Fruit fly (Drosophila melanogaster): ENCODE results near the gene Pa1.

Pa1 gene

DNA sequence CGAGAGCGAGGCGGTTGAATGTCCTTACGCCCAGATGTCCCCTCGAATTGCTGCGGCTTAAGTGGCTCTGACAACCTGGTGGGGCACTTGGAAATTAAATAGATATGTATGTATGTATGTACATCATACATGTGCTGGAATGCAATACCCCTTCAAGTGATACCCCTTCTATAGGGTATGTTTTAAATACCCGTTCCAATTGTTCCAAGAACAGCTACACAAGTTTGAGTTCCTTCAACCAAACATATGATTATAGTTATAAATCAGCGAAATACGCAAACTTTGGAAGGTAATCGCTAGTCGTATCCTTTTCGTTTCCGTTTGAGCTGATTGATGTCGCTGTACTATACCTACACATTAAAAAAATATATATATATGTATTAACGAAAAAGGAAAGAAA is 24.5 kb downstream of the Pa1 start:
- TF ChIP-seq CG7045 (GFP tag; optimal IDR thresholded peaks at IDR 0.05), result no peak
- TF ChIP-seq Clk (GFP tag; optimal IDR thresholded peaks at IDR 0.05), result no peak
- TF ChIP-seq CG14711 (tag; optimal IDR thresholded peaks at IDR 0.05), result no peak
- no peak for TF ChIP-seq tj (GFP tag; optimal IDR thresholded peaks at IDR 0.05)
- TF ChIP-seq CG12768 (GFP tag; optimal IDR thresholded peaks at IDR 0.05), result no peak
- TF ChIP-seq kay (GFP tag; ENCODE audit: borderline replicate concordance), result no peak
- no peak for TF ChIP-seq CG1620 (GFP tag; optimal IDR thresholded peaks at IDR 0.05)
- no peak for TF ChIP-seq toe (GFP tag; optimal IDR thresholded peaks at IDR 0.05)
- TF ChIP-seq pad (GFP tag; optimal IDR thresholded peaks at IDR 0.05), result no peak
- TF ChIP-seq CG5204 (GFP tag; optimal IDR thresholded peaks at IDR 0.05), result no peak
- no peak for TF ChIP-seq Mnt (GFP tag; optimal IDR thresholded peaks at IDR 0.05)
- no peak for TF ChIP-seq CG7101 (tag; optimal IDR thresholded peaks at IDR 0.05)
- TF ChIP-seq CG33017 (tag; optimal IDR thresholded peaks at IDR 0.05), result no peak
- TF ChIP-seq bab1 (GFP tag; optimal IDR thresholded peaks at IDR 0.05), result no peak

DNA sequence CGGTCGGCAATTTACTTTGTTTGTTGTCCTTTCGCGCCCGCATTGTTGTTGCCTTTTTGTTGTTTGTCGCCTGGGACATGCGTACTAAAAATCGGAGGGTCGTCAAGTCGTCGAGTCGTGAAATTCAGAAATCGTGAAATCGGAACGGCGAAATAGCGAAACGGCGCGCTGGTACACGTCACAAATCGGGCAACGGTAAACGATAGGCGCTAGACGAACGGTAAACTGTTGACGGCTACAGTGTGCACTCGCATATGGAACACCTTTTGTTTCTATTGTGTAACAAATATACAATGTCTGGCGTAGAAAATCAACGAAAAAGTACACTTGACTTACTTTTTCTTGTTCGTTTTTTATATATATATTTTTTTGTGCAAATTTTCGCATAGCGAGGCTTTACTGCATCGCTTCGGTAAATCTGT is 25.0 kb downstream of the Pa1 start:
- TF ChIP-seq tj (GFP tag; optimal IDR thresholded peaks at IDR 0.05) (no peak), CG14711 (tag; optimal IDR thresholded peaks at IDR 0.05) (no peak), CG5204 (GFP tag; optimal IDR thresholded peaks at IDR 0.05) (peak; percentile 44), bab1 (GFP tag; optimal IDR thresholded peaks at IDR 0.05) (no peak), CG11617 (GFP tag; optimal IDR thresholded peaks at IDR 0.05) (peak; percentile 42), cnc (optimal IDR thresholded peaks at IDR 0.05) (no peak), kay (GFP tag; ENCODE audit: borderline replicate concordance) (no peak), Crg-1 (GFP tag; optimal IDR thresholded peaks at IDR 0.05) (no peak), CG1620 (GFP tag; optimal IDR thresholded peaks at IDR 0.05) (no peak), toe (GFP tag; optimal IDR thresholded peaks at IDR 0.05) (peak; percentile 27), CG7101 (tag; optimal IDR thresholded peaks at IDR 0.05) (peak; percentile 46), Clk (GFP tag; optimal IDR thresholded peaks at IDR 0.05) (no peak), CG7045 (GFP tag; optimal IDR thresholded peaks at IDR 0.05) (peak; percentile 42), Mnt (GFP tag; optimal IDR thresholded peaks at IDR 0.05) (no peak), cic (GFP tag; optimal IDR thresholded peaks at IDR 0.05) (no peak), ovo (GFP tag; optimal IDR thresholded peaks at IDR 0.05) (no peak), CG12768 (GFP tag; optimal IDR thresholded peaks at IDR 0.05) (peak; percentile 4), pad (GFP tag; optimal IDR thresholded peaks at IDR 0.05) (no peak), CG33017 (tag; optimal IDR thresholded peaks at IDR 0.05) (peak; percentile 17), Hr96 (GFP tag; optimal IDR thresholded peaks at IDR 0.05) (no peak)

DNA sequence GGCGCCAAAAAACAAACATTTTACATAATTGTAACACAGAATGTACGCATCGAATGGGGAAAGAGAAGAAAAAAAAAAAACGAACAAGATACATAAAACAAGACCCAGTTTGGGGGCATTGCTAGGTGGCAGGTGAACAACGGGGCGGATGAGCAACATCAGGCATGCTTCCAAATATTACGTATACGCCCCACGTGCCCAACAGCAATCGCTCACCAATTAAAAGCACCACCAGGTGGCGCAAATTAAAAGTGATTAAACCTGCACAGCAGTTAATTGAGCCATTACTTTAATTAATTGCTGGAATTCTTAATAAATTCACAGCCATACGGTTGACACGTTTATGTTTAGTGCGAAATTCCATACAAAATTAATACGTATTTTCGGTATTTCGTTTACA is 26.5 kb downstream of the Pa1 start:
- TF ChIP-seq Crg-1 (GFP tag; optimal IDR thresholded peaks at IDR 0.05) (no peak), cic (GFP tag; optimal IDR thresholded peaks at IDR 0.05) (no peak), ovo (GFP tag; optimal IDR thresholded peaks at IDR 0.05) (no peak), CG14711 (tag; optimal IDR thresholded peaks at IDR 0.05) (no peak), CG12768 (GFP tag; optimal IDR thresholded peaks at IDR 0.05) (no peak), CG7101 (tag; optimal IDR thresholded peaks at IDR 0.05) (no peak), CG33017 (tag; optimal IDR thresholded peaks at IDR 0.05) (no peak), Clk (GFP tag; optimal IDR thresholded peaks at IDR 0.05) (no peak), CG11617 (GFP tag; optimal IDR thresholded peaks at IDR 0.05) (no peak), CG5204 (GFP tag; optimal IDR thresholded peaks at IDR 0.05) (no peak), tj (GFP tag; optimal IDR thresholded peaks at IDR 0.05) (no peak)

DNA sequence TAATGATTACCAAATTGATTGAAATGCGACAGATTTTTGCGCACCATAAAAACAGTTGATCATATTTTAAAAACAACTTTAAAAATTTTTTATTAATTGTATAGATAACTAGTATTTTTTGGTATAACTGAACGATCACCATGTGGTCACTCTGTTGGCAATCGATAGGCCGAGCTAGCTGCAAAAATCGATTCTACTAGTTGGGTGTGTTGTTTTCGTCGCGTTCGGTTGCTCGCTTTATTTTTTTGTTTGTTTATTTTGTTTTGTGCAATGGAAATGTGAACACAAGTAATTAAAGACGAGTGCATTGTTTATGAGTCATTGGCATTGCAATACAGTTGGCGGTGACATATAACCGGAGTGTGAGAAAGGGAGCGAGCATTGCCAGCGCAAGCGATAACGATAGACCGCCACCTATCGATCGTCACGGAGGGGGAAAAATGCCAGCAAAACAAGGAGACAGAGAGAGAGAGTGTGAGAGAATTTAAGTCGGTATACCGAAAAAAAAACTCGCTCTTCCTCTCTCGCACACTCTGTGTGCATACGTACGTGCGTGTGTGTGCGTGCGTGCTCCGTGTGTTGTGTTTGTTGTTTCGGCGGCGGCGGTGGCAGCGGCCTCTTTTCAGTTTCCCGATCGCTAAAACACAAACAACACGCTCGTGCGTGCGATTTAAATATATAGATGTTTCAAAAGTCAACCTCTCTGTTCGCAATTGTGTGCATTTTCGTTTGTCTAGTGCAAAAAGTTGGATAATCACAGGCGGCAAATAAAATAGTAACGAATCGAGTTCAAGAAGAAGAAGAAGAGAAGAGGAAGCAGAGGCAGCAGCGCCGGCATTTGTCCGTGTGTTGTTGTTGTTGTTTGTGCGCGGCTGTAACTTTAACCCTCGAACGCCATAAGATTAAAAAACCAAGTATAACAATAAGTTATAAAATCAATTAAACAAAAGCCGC is 30.7 kb downstream of the Pa1 start:
- no peak for TF ChIP-seq CG7101 (tag; optimal IDR thresholded peaks at IDR 0.05)
- TF ChIP-seq ovo (GFP tag; optimal IDR thresholded peaks at IDR 0.05), result no peak
- peak; percentile 67 for TF ChIP-seq bab1 (GFP tag; optimal IDR thresholded peaks at IDR 0.05)
- peak; percentile 99 for TF ChIP-seq pad (GFP tag; optimal IDR thresholded peaks at IDR 0.05)

dm6 chrX:11390625-11391363 is 31.8 kb downstream of the Pa1 start:
- TF ChIP-seq CG7045 (GFP tag; optimal IDR thresholded peaks at IDR 0.05) (peak; percentile 40), CG11617 (GFP tag; optimal IDR thresholded peaks at IDR 0.05) (peak; percentile 17), CG5204 (GFP tag; optimal IDR thresholded peaks at IDR 0.05) (peak; percentile 24), CG33017 (tag; optimal IDR thresholded peaks at IDR 0.05) (no peak), pad (GFP tag; optimal IDR thresholded peaks at IDR 0.05) (no peak), CG14711 (tag; optimal IDR thresholded peaks at IDR 0.05) (peak; percentile 16), kay (GFP tag; ENCODE audit: borderline replicate concordance) (peak; percentile 89), tj (GFP tag; optimal IDR thresholded peaks at IDR 0.05) (peak; percentile 26), ovo (GFP tag; optimal IDR thresholded peaks at IDR 0.05) (no peak), Crg-1 (GFP tag; optimal IDR thresholded peaks at IDR 0.05) (no peak), CG7101 (tag; optimal IDR thresholded peaks at IDR 0.05) (no peak), CG1620 (GFP tag; optimal IDR thresholded peaks at IDR 0.05) (no peak), CG12768 (GFP tag; optimal IDR thresholded peaks at IDR 0.05) (peak; percentile 34), bab1 (GFP tag; optimal IDR thresholded peaks at IDR 0.05) (peak; percentile 13)

All from whole organism, adult.